Fruit fly (Drosophila melanogaster) S2 (cell line): ENCODE measurements around the gene CG6325.

Experiments used
- CG8478 ChIP-seq: fragments of >200 bp; optimal IDR thresholded peaks from 2 replicates; lab custom pipeline; 2018
- CTCF ChIP-seq, 2 experiments: fragments of >200 bp; optimal IDR thresholded peaks; 2 replicates each; lab custom pipeline; 2018

dm6 chr3R:10403940-10404339 lies 3.1 kb downstream of the CG6325 start:
- TF ChIP-seq CG8478 (lab: Kevin White, UChicago) (no peak), CTCF (optimal IDR thresholded peaks at IDR 0.05; lab: Kevin White, UChicago) (no peak)
